Fruit fly (Drosophila melanogaster): ENCODE measurements around the gene CG43376.

Gene CG43376

DNA sequence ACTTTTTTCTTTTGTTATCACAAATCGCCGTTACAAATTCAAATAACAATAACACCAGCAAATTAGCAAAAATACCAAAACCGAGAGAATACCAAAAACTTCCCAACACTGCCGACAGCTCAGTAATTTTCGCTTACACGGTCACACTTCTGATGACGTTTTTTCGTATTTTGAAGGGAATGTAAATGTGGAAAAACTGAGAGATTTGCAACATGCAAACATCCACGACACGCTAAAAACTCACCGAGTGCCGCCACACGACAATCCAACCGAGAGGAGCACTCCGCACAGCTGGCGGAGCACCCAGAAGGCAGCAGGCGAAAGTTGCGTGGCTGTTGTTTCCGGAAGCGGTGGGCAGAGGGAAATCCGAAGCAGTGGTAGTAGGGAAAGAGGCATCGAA is 19.6 kb downstream of the CG43376 start, which contains the start of gene Sec71 (continued):
- TF ChIP-seq CG11085 (GFP tag; IDR thresholded peaks at IDR 0.05) (no peak), ftz-f1 (GFP tag; optimal IDR thresholded peaks at IDR 0.05) (peak; percentile 76), fd64A (GFP tag; optimal IDR thresholded peaks at IDR 0.05) (no peak), tna (GFP tag; IDR thresholded peaks at IDR 0.05; ENCODE audit: partially characterized antibody) (no peak; the same call in 1 of the 2 replicates), nom (GFP tag; optimal IDR thresholded peaks at IDR 0.05) (no peak), Awh (GFP tag; IDR thresholded peaks at IDR 0.05) (no peak), jigr1 (GFP tag; IDR thresholded peaks at IDR 0.05) (no peak), HLHmδ (GFP tag; optimal IDR thresholded peaks at IDR 0.05) (no peak), Lpt (GFP tag; optimal IDR thresholded peaks at IDR 0.05) (no peak), vfl (GFP tag; optimal IDR thresholded peaks at IDR 0.05) (no peak), CG8944 (GFP tag; optimal IDR thresholded peaks at IDR 0.05) (no peak), salm (tag; optimal IDR thresholded peaks at IDR 0.05) (no peak), Aef1 (GFP tag; IDR thresholded peaks at IDR 0.05) (no peak), Max (GFP tag; optimal IDR thresholded peaks at IDR 0.05) (no peak), Oaz (GFP tag; IDR thresholded peaks at IDR 0.05) (no peak), Neu2 (GFP tag; optimal IDR thresholded peaks at IDR 0.05; ENCODE audit: borderline replicate concordance) (no peak), az2 (GFP tag; optimal IDR thresholded peaks at IDR 0.05) (no peak), Trl (optimal IDR thresholded peaks at IDR 0.05) (no peak), Trl (GFP tag; optimal IDR thresholded peaks at IDR 0.05) (no peak), CG1602 (GFP tag; optimal IDR thresholded peaks at IDR 0.05) (no peak), CG3995 (GFP tag; optimal IDR thresholded peaks at IDR 0.05) (peak; percentile 6), z (GFP tag; IDR thresholded peaks at IDR 0.05) (no peak), tin (GFP tag; optimal IDR thresholded peaks at IDR 0.05) (no peak), Opbp (GFP tag; IDR thresholded peaks at IDR 0.05; ENCODE audit: partially characterized antibody) (0 out of 3 replicates have a peak, but pooled peaks have one; percentile 33), sim (GFP tag; IDR thresholded peaks at IDR 0.05) (no peak), CG12071 (GFP tag; optimal IDR thresholded peaks at IDR 0.05) (no peak), nerfin-2 (GFP tag; IDR thresholded peaks at IDR 0.05; ENCODE audit: partially characterized antibody) (0 out of 2 replicates have a peak, but pooled peaks have one; percentile 23), lilli (GFP tag; optimal IDR thresholded peaks at IDR 0.05) (no peak), CG13624 (GFP tag; optimal IDR thresholded peaks at IDR 0.05) (no peak), CG12744 (GFP tag; optimal IDR thresholded peaks at IDR 0.05) (no peak), CG4424 (GFP tag; optimal IDR thresholded peaks at IDR 0.05) (no peak), Sox100B (GFP tag; optimal IDR thresholded peaks at IDR 0.05) (no peak), CG10654 (GFP tag; optimal IDR thresholded peaks at IDR 0.05) (no peak), CG14860 (GFP tag; IDR thresholded peaks at IDR 0.05; ENCODE audit: partially characterized antibody) (no peak), Adf1 (GFP tag; IDR thresholded peaks at IDR 0.05) (no peak), row (GFP tag; IDR thresholded peaks at IDR 0.05) (no peak), CG8765 (GFP tag; IDR thresholded peaks at IDR 0.05) (no peak), CG17568 (GFP tag; optimal IDR thresholded peaks at IDR 0.05) (no peak), CG14965 (GFP tag; optimal IDR thresholded peaks at IDR 0.05; ENCODE audit: borderline replicate concordance) (no peak), pho (GFP tag; optimal IDR thresholded peaks at IDR 0.05) (no peak), kay (GFP tag; optimal IDR thresholded peaks at IDR 0.05) (no peak), CG9797 (GFP tag; optimal IDR thresholded peaks at IDR 0.05) (peak; percentile 86), CG10147 (GFP tag; optimal IDR thresholded peaks at IDR 0.05) (no peak), stc (GFP tag; IDR thresholded peaks at IDR 0.05) (no peak), ato (GFP tag; IDR thresholded peaks at IDR 0.05; ENCODE audit: partially characterized antibody) (no peak), bigmax (GFP tag; optimal IDR thresholded peaks at IDR 0.05) (no peak), Ets65A (GFP tag) (peak; percentile 90), HmgD (GFP tag; optimal IDR thresholded peaks at IDR 0.05) (no peak), CG3281 (GFP tag; optimal IDR thresholded peaks at IDR 0.05) (no peak), insv (GFP tag; optimal IDR thresholded peaks at IDR 0.05) (no peak), CG16863 (GFP tag; optimal IDR thresholded peaks at IDR 0.05) (peak; percentile 3), CG9609 (GFP tag; optimal IDR thresholded peaks at IDR 0.05) (no peak), Elba2 (GFP tag; optimal IDR thresholded peaks at IDR 0.05) (no peak)

Measured in whole organism, embryonic.